Worm (Caenorhabditis elegans) whole organism, young adult: ENCODE measurements around the gene polq-1.

Source experiments
- B0019.2 ChIP-seq: fragments of 200-800 bp; sonication (Bioruptor generic); conservative IDR thresholded peaks from 2 replicates; pipeline ENCODE4 v1.3.6; 2022; ENCODE audit warnings: missing genetic modification reagents, missing genetic modification characterization, missing compliant biosample characterization
- B0336.3 ChIP-seq: fragments of 200-800 bp; sonication (Bioruptor generic); IDR thresholded peaks from 2 replicates; pipeline ENCODE4 v1.3.6; 2022; ENCODE audit warnings: missing genetic modification characterization, missing compliant biosample characterization
- F10E7.11 ChIP-seq: sonication (generic microtip); optimal IDR thresholded peaks from 2 replicates; lab custom pipeline; 2017; ENCODE audit warnings: mild to moderate bottlenecking, missing genetic modification characterization, moderate library complexity, missing compliant biosample characterization
- F37B4.10 ChIP-seq: fragments of 200-800 bp; sonication (Bioruptor generic); IDR thresholded peaks from 2 replicates; pipeline ENCODE4 v1.3.6; 2022; ENCODE audit warnings: missing genetic modification characterization, missing compliant biosample characterization
- F49E8.2 ChIP-seq: sonication (generic microtip); optimal IDR thresholded peaks from 3 replicates; lab custom pipeline; 2017; ENCODE audit warnings: missing genetic modification characterization, mild to moderate bottlenecking, missing compliant biosample characterization, antibody characterized with exemption, moderate library complexity; ENCODE audit not compliant: insufficient read depth
- F57A8.1 ChIP-seq: fragments of 200-800 bp; sonication (Bioruptor generic); optimal IDR thresholded peaks from 2 replicates; lab custom pipeline; 2018; ENCODE audit warnings: mild to moderate bottlenecking, missing genetic modification characterization, moderate library complexity, missing compliant biosample characterization
- Y53F4B.3 ChIP-seq: fragments of 200-800 bp; sonication (Bioruptor generic); IDR thresholded peaks from 2 replicates; pipeline ENCODE4 v1.3.6; 2022; ENCODE audit warnings: missing genetic modification reagents, missing genetic modification characterization, missing compliant biosample characterization
- Y95B8A.8 ChIP-seq: fragments of 200-800 bp; sonication (Bioruptor generic); IDR thresholded peaks from 2 replicates; pipeline ENCODE4 v1.3.6; 2022; ENCODE audit warnings: missing genetic modification reagents, missing genetic modification characterization, missing compliant biosample characterization
- ZK185.1 ChIP-seq: sonication (generic microtip); optimal IDR thresholded peaks from 2 replicates; lab custom pipeline; 2016; ENCODE audit warnings: mild to moderate bottlenecking, missing genetic modification characterization, missing compliant biosample characterization; ENCODE audit not compliant: poor library complexity, severe bottlenecking
- aptf-2 ChIP-seq: fragments of 200-800 bp; sonication (Bioruptor generic); conservative IDR thresholded peaks from 2 replicates; pipeline ENCODE4 v1.3.6; 2022; ENCODE audit warnings: missing genetic modification reagents, missing genetic modification characterization, missing compliant biosample characterization
- bed-2 ChIP-seq: fragments of 200-800 bp; sonication (Bioruptor generic); IDR thresholded peaks from 2 replicates; pipeline ENCODE4 v1.3.6; 2022; ENCODE audit warnings: missing genetic modification reagents, missing genetic modification characterization, missing compliant biosample characterization
- cebp-1 ChIP-seq, 2 experiments: fragments of 200-800 bp in 1 of 2; sonication (Bioruptor generic) in 1 of 2; sonication (generic microtip) in 1 of 2; IDR thresholded peaks in 1 of 2; optimal IDR thresholded peaks in 1 of 2; 2 replicates each; pipeline versions ENCODE4 v1.3.6 to Lab custom; 2017 to 2022; ENCODE audit warnings: missing compliant biosample characterization in 2 of 2, missing genetic modification characterization in 2 of 2, mild to moderate bottlenecking in 1 of 2, missing genetic modification reagents in 1 of 2, moderate library complexity in 1 of 2
- dox-1 ChIP-seq: fragments of 200-800 bp; sonication (Bioruptor generic); IDR thresholded peaks from 2 replicates; pipeline ENCODE4 v1.3.6; 2022; ENCODE audit warnings: missing genetic modification reagents, missing genetic modification characterization, missing compliant biosample characterization
- dpl-1 ChIP-seq: fragments of 150-350 bp; optimal IDR thresholded peaks from 2 replicates; lab custom pipeline; 2014; ENCODE audit warnings: missing biosample characterization, missing genetic modification reagents, missing genetic modification characterization
- efl-1 ChIP-seq: fragments of 150-350 bp; optimal IDR thresholded peaks from 2 replicates; lab custom pipeline; 2014; ENCODE audit warnings: missing biosample characterization, missing genetic modification reagents, missing genetic modification characterization
- fkh-3 ChIP-seq: sonication (generic microtip); optimal IDR thresholded peaks from 2 replicates; lab custom pipeline; 2016; ENCODE audit warnings: mild to moderate bottlenecking, missing genetic modification characterization, missing compliant biosample characterization
- gei-17 ChIP-seq: fragments of 200-800 bp; sonication (Bioruptor generic); optimal IDR thresholded peaks from 2 replicates; lab custom pipeline; 2018; ENCODE audit warnings: mild to moderate bottlenecking, missing genetic modification characterization, missing compliant biosample characterization
- hmg-1.2 ChIP-seq: fragments of 200-800 bp; sonication (Bioruptor generic); IDR thresholded peaks from 2 replicates; pipeline ENCODE4 v1.3.6; 2022; ENCODE audit warnings: missing genetic modification reagents, missing genetic modification characterization, missing compliant biosample characterization
- hmg-20 ChIP-seq: fragments of 200-800 bp; sonication (Bioruptor generic); IDR thresholded peaks from 2 replicates; pipeline ENCODE4 v1.3.6; 2022; ENCODE audit warnings: missing genetic modification reagents, missing genetic modification characterization, missing compliant biosample characterization
- hrde-1 ChIP-seq: sonication (generic microtip); optimal IDR thresholded peaks from 2 replicates; lab custom pipeline; 2016; ENCODE audit warnings: missing genetic modification characterization, mild to moderate bottlenecking, missing compliant biosample characterization, moderate library complexity, missing genotype, missing genetic modification reagents, borderline replicate concordance
- lag-1 ChIP-seq: fragments of 200-800 bp; sonication (Bioruptor generic); IDR thresholded peaks from 2 replicates; pipeline ENCODE4 v1.3.6; 2022; ENCODE audit warnings: missing genetic modification reagents, missing genetic modification characterization, missing compliant biosample characterization
- let-526 ChIP-seq: fragments of 200-800 bp; sonication (Bioruptor generic); IDR thresholded peaks from 2 replicates; pipeline ENCODE4 v1.3.6; 2022; ENCODE audit warnings: missing genetic modification reagents, missing genetic modification characterization, missing compliant biosample characterization
- lin-26 ChIP-seq: fragments of 200-800 bp; sonication (Bioruptor generic); IDR thresholded peaks from 2 replicates; pipeline ENCODE4 v1.3.6; 2022; ENCODE audit warnings: missing genetic modification reagents, missing genetic modification characterization, missing compliant biosample characterization
- lin-54 ChIP-seq: fragments of 200-800 bp; sonication (Bioruptor generic); optimal IDR thresholded peaks from 2 replicates; lab custom pipeline; 2018; ENCODE audit warnings: mild to moderate bottlenecking, missing genetic modification characterization, missing compliant biosample characterization
- madf-6 ChIP-seq: fragments of 200-800 bp; sonication (Bioruptor generic); IDR thresholded peaks from 2 replicates; pipeline ENCODE4 v1.3.6; 2022; ENCODE audit warnings: missing genetic modification reagents, missing genetic modification characterization, missing compliant biosample characterization
- madf-8 ChIP-seq: fragments of 200-800 bp; sonication (Bioruptor generic); conservative IDR thresholded peaks from 2 replicates; pipeline ENCODE4 v1.3.6; 2022; ENCODE audit warnings: missing genetic modification reagents, missing genetic modification characterization, missing compliant biosample characterization
- mes-4 ChIP-seq: sonication (generic microtip); optimal IDR thresholded peaks from 2 replicates; lab custom pipeline; 2016; ENCODE audit warnings: missing genotype, missing genetic modification characterization, missing compliant biosample characterization
- nfya-1 ChIP-seq: sonication (generic microtip); optimal IDR thresholded peaks from 2 replicates; lab custom pipeline; 2017; ENCODE audit warnings: antibody characterized with exemption, missing compliant biosample characterization, missing genetic modification characterization, borderline replicate concordance; ENCODE audit not compliant: insufficient read depth
- nhr-120 ChIP-seq: fragments of 200-800 bp; sonication (Bioruptor generic); IDR thresholded peaks from 2 replicates; pipeline ENCODE4 v1.3.6; 2022; ENCODE audit warnings: missing genetic modification characterization, missing compliant biosample characterization
- nhr-179 ChIP-seq: sonication (generic microtip); optimal IDR thresholded peaks from 2 replicates; lab custom pipeline; 2016; ENCODE audit warnings: mild to moderate bottlenecking, missing genetic modification characterization, missing compliant biosample characterization
- nhr-80 ChIP-seq: sonication (generic microtip); optimal IDR thresholded peaks from 2 replicates; lab custom pipeline; 2016; ENCODE audit warnings: missing genetic modification characterization, missing compliant biosample characterization
- sea-2 ChIP-seq: fragments of 200-800 bp; sonication (Bioruptor generic); IDR thresholded peaks from 2 replicates; pipeline ENCODE4 v1.3.6; 2022; ENCODE audit warnings: missing genetic modification characterization, missing compliant biosample characterization
- snpc-4 ChIP-seq, 5 experiments: fragments of 150-350 bp in 1 of 5; sonication (generic microtip) in 4 of 5; optimal IDR thresholded peaks; 2 replicates each; lab custom pipeline; 2014 to 2018; ENCODE audit warnings: missing genetic modification characterization in 5 of 5, missing biosample characterization in 3 of 5, antibody characterized with exemption in 2 of 5, mild to moderate bottlenecking in 2 of 5, missing compliant biosample characterization in 2 of 5, missing genotype in 2 of 5, moderate library complexity in 2 of 5, missing genetic modification reagents in 1 of 5
- tbp1 ChIP-seq: fragments of 200-800 bp; sonication (Bioruptor generic); optimal IDR thresholded peaks from 2 replicates; lab custom pipeline; 2018; ENCODE audit warnings: mild to moderate bottlenecking, missing genetic modification characterization, missing compliant biosample characterization
- unc-62 ChIP-seq: fragments of 150-350 bp; optimal IDR thresholded peaks from 2 replicates; lab custom pipeline; 2014; ENCODE audit warnings: missing biosample characterization, missing genetic modification reagents, missing genetic modification characterization
- zfh-2 ChIP-seq: fragments of 200-800 bp; sonication (Bioruptor generic); conservative IDR thresholded peaks from 2 replicates; pipeline ENCODE4 v1.3.6; 2022; ENCODE audit warnings: missing genetic modification reagents, missing genetic modification characterization, missing compliant biosample characterization
- ztf-26 ChIP-seq: sonication (generic microtip); optimal IDR thresholded peaks from 2 replicates; lab custom pipeline; 2017; ENCODE audit warnings: missing genetic modification characterization, missing compliant biosample characterization
- ztf-28 ChIP-seq: fragments of 200-800 bp; sonication (Bioruptor generic); IDR thresholded peaks from 2 replicates; pipeline ENCODE4 v1.3.6; 2022; ENCODE audit warnings: missing genetic modification reagents, missing genetic modification characterization, missing compliant biosample characterization
- ztf-6 ChIP-seq: fragments of 200-800 bp; sonication (Bioruptor generic); IDR thresholded peaks from 2 replicates; pipeline ENCODE4 v1.3.6; 2022; ENCODE audit warnings: missing genetic modification reagents, missing genetic modification characterization, missing compliant biosample characterization

polq-1 gene

ce11 chrIII:5836261-5836660 is 33.3 kb upstream of the polq-1 start:
- TF ChIP-seq dpl-1 (GFP tag; lab: Kevin White, UChicago) = no peak
- TF ChIP-seq fkh-3 (tag; lab: Kevin White, UChicago) = no peak
- TF ChIP-seq Y95B8A.8 = no peak
- no peak for TF ChIP-seq sea-2
- 0 out of 2 replicates have a peak, but pooled peaks have one; percentile 28 for TF ChIP-seq F37B4.10
- 0 out of 2 replicates have a peak, but pooled peaks have one; percentile 6 for TF ChIP-seq let-526 (GFP tag; lab: Robert Waterston, UW)
- TF ChIP-seq hmg-1.2 = peak; percentile 28; the same call in 1 of the 2 replicates
- TF ChIP-seq B0019.2 (GFP tag; lab: Robert Waterston, UW) = no peak
- no peak for TF ChIP-seq B0336.3 (GFP tag; lab: Robert Waterston, UW)
- TF ChIP-seq ztf-6 = no peak

ce11 chrIII:5835163-5835871 is 32.4 kb upstream of the polq-1 start:
- TF ChIP-seq hmg-20 (GFP tag; lab: Robert Waterston, UW) (no peak), mes-4 (tag; lab: Kevin White, UChicago) (no peak), snpc-4 (GFP tag; optimal IDR thresholded peaks at IDR 0.05; lab: Kevin White, UChicago) (no peak), snpc-4 (tag; optimal IDR thresholded peaks at IDR 0.05; lab: Kevin White, UChicago) (no peak), nhr-120 (GFP tag; lab: Robert Waterston, UW) (no peak), lin-26 (GFP tag; lab: Robert Waterston, UW) (no peak), ztf-28 (no peak), dox-1 (GFP tag; lab: Robert Waterston, UW) (0 out of 2 replicates have a peak, but pooled peaks have one; percentile 17), unc-62 (no peak), aptf-2 (GFP tag; lab: Robert Waterston, UW) (no peak), lag-1 (GFP tag; lab: Robert Waterston, UW) (no peak), Y53F4B.3 (no peak), cebp-1 (GFP tag; IDR thresholded peaks at IDR 0.05; lab: Robert Waterston, UW) (no peak), cebp-1 (tag; optimal IDR thresholded peaks at IDR 0.05; lab: Kevin White, UChicago) (peak; percentile 24), nfya-1 (no peak), F57A8.1 (no peak), nhr-80 (tag; lab: Kevin White, UChicago) (peak; percentile 87), B0336.3 (GFP tag; lab: Robert Waterston, UW) (no peak), B0019.2 (GFP tag; lab: Robert Waterston, UW) (no peak), F10E7.11 (no peak), fkh-3 (tag; lab: Kevin White, UChicago) (no peak), ztf-26 (tag; lab: Kevin White, UChicago) (peak; percentile 35), gei-17 (GFP tag; lab: Kevin White, UChicago) (no peak), ZK185.1 (tag; lab: Kevin White, UChicago) (peak; percentile 36), nhr-179 (no peak), hrde-1 (tag; lab: Kevin White, UChicago) (no peak), lin-54 (GFP tag; lab: Kevin White, UChicago) (peak; percentile 8), zfh-2 (GFP tag; lab: Robert Waterston, UW) (peak; percentile 69)

ce11 chrIII:5834663-5835062 is 31.7 kb upstream of the polq-1 start:
- TF ChIP-seq bed-2 (GFP tag; lab: Robert Waterston, UW) = no peak
- peak; percentile 50 for TF ChIP-seq efl-1 (GFP tag; lab: Kevin White, UChicago)
- TF ChIP-seq madf-6 = peak; percentile 42; the same call in 1 of the 2 replicates
- TF ChIP-seq F49E8.2 (tag; lab: Kevin White, UChicago) = no peak
- peak; percentile 22; the same call in 1 of the 2 replicates for TF ChIP-seq madf-8 (GFP tag; lab: Robert Waterston, UW)
- no peak for TF ChIP-seq tbp1 (GFP tag; lab: Kevin White, UChicago)
